Fruit fly (Drosophila melanogaster) whole organism, embryonic: Measurements from ENCODE around the gene CG4953.

Experiments used
- ATbp ChIP-seq: fragments of 200-800 bp; sonication (Bioruptor generic); optimal IDR thresholded peaks from 2 replicates; lab custom pipeline; 2017; ENCODE audit warnings: missing biosample characterization, mild to moderate bottlenecking, missing genetic modification characterization, missing genetic modification reagents
- Aef1 ChIP-seq: fragments of 200-800 bp; sonication (Bioruptor generic); IDR thresholded peaks from 3 replicates; pipeline ENCODE4 v1.3.6; 2022; ENCODE audit warnings: missing biosample characterization, missing genetic modification characterization
- BtbVII ChIP-seq: fragments of 200-800 bp; sonication (Bioruptor generic); optimal IDR thresholded peaks from 3 replicates; lab custom pipeline; 2017; ENCODE audit warnings: missing biosample characterization, mild to moderate bottlenecking, missing genetic modification characterization
- CG10543 ChIP-seq: fragments of 200-800 bp; sonication (Bioruptor generic); optimal IDR thresholded peaks from 3 replicates; lab custom pipeline; 2017; ENCODE audit warnings: missing biosample characterization, mild to moderate bottlenecking, missing genetic modification characterization, moderate library complexity
- CG10979 ChIP-seq: fragments of 200-800 bp; sonication (Bioruptor generic); optimal IDR thresholded peaks from 2 replicates; lab custom pipeline; 2018; ENCODE audit warnings: missing biosample characterization, mild to moderate bottlenecking, missing genetic modification characterization, moderate library complexity
- CG12071 ChIP-seq: fragments of 200-800 bp; sonication (Bioruptor generic); optimal IDR thresholded peaks from 3 replicates; lab custom pipeline; 2018; ENCODE audit warnings: missing biosample characterization, mild to moderate bottlenecking, missing genetic modification characterization
- CG12942 ChIP-seq: fragments of 200-800 bp; sonication (Bioruptor generic); optimal IDR thresholded peaks from 3 replicates; lab custom pipeline; 2016; ENCODE audit warnings: missing biosample characterization, missing genetic modification characterization
- CG17912 ChIP-seq: fragments of 200-800 bp; sonication (Bioruptor generic); optimal IDR thresholded peaks from 2 replicates; lab custom pipeline; 2018; ENCODE audit warnings: missing biosample characterization, mild to moderate bottlenecking, missing genetic modification characterization
- CG2116 ChIP-seq: fragments of 200-800 bp; sonication (Bioruptor generic); optimal IDR thresholded peaks from 3 replicates; lab custom pipeline; 2018; ENCODE audit warnings: missing biosample characterization, mild to moderate bottlenecking, missing genetic modification characterization
- CG2875 ChIP-seq: fragments of 200-800 bp; sonication (Bioruptor generic); optimal IDR thresholded peaks from 2 replicates; lab custom pipeline; 2017; ENCODE audit warnings: missing biosample characterization, mild to moderate bottlenecking, missing genetic modification characterization, missing genetic modification reagents
- CG3065 ChIP-seq: fragments of 200-800 bp; sonication (Bioruptor generic); optimal IDR thresholded peaks from 2 replicates; lab custom pipeline; 2016; ENCODE audit warnings: missing biosample characterization, missing genetic modification characterization
- CG31365 ChIP-seq: fragments of 200-800 bp; sonication (Bioruptor generic); optimal IDR thresholded peaks from 2 replicates; lab custom pipeline; 2018; ENCODE audit warnings: missing biosample characterization, mild to moderate bottlenecking, missing genetic modification characterization
- CG31441 ChIP-seq: fragments of 200-800 bp; sonication (Bioruptor generic); IDR thresholded peaks from 2 replicates; pipeline ENCODE4 v1.3.6; 2022; ENCODE audit warnings: missing biosample characterization, missing genetic modification characterization
- CG4282 ChIP-seq: fragments of 200-800 bp; sonication (Bioruptor generic); optimal IDR thresholded peaks from 2 replicates; lab custom pipeline; 2016; ENCODE audit warnings: missing biosample characterization, missing genetic modification characterization
- CG4707 ChIP-seq: fragments of 200-800 bp; sonication (Bioruptor generic); optimal IDR thresholded peaks from 2 replicates; lab custom pipeline; 2018; ENCODE audit warnings: missing biosample characterization, mild to moderate bottlenecking, missing genetic modification characterization, moderate library complexity
- CG4854 ChIP-seq: fragments of 200-800 bp; sonication (Bioruptor generic); optimal IDR thresholded peaks from 2 replicates; lab custom pipeline; 2016; ENCODE audit warnings: missing biosample characterization, missing genetic modification characterization, inconsistent platforms
- CG8089 ChIP-seq: fragments of 200-800 bp; sonication (Bioruptor generic); optimal IDR thresholded peaks from 3 replicates; lab custom pipeline; 2016; ENCODE audit warnings: missing biosample characterization, missing genetic modification characterization
- CG8388 ChIP-seq: fragments of 200-800 bp; sonication (Bioruptor generic); optimal IDR thresholded peaks from 2 replicates; lab custom pipeline; 2019; ENCODE audit warnings: missing biosample characterization, mild to moderate bottlenecking, missing genetic modification characterization, moderate library complexity
- CG9797 ChIP-seq: fragments of 200-800 bp; sonication (Bioruptor generic); optimal IDR thresholded peaks from 3 replicates; lab custom pipeline; 2018; ENCODE audit warnings: missing biosample characterization, mild to moderate bottlenecking, missing genetic modification characterization
- CoRest ChIP-seq: fragments of 200-800 bp; sonication (Bioruptor generic); optimal IDR thresholded peaks from 3 replicates; lab custom pipeline; 2018; ENCODE audit warnings: missing biosample characterization, mild to moderate bottlenecking, missing genetic modification characterization, moderate library complexity
- Dbx ChIP-seq: fragments of 200-800 bp; sonication (Bioruptor generic); IDR thresholded peaks from 3 replicates; pipeline ENCODE4 v1.3.6; 2022; ENCODE audit warnings: missing biosample characterization, missing genetic modification characterization
- Deaf1 ChIP-seq: fragments of 200-800 bp; optimal IDR thresholded peaks from 3 replicates; lab custom pipeline; 2019; ENCODE audit warnings: missing biosample characterization, mild to moderate bottlenecking, missing genetic modification characterization, moderate library complexity
- Dek ChIP-seq: fragments of 200-800 bp; sonication (Bioruptor generic); optimal IDR thresholded peaks from 3 replicates; lab custom pipeline; 2019; ENCODE audit warnings: missing biosample characterization, mild to moderate bottlenecking, missing genetic modification characterization, moderate library complexity
- Dip3 ChIP-seq: fragments of 200-800 bp; sonication (Bioruptor generic); optimal IDR thresholded peaks from 3 replicates; lab custom pipeline; 2016; ENCODE audit warnings: missing biosample characterization, missing genetic modification characterization
- Dll ChIP-seq: fragments of 200-800 bp; sonication (Bioruptor generic); IDR thresholded peaks from 4 replicates; pipeline ENCODE4 v1.3.6; 2022; ENCODE audit warnings: missing biosample characterization, missing genetic modification characterization; ENCODE audit not compliant: partially characterized antibody
- Fer2 ChIP-seq: fragments of 200-800 bp; sonication (Bioruptor generic); optimal IDR thresholded peaks from 2 replicates; lab custom pipeline; 2018; ENCODE audit warnings: missing biosample characterization, mild to moderate bottlenecking, missing genetic modification characterization, moderate library complexity
- MBD-R2 ChIP-seq: fragments of 200-800 bp; sonication (Bioruptor generic); IDR thresholded peaks from 2 replicates; pipeline ENCODE4 v1.3.6; 2022; ENCODE audit warnings: missing biosample characterization, missing genetic modification characterization
- MTF-1 ChIP-seq: fragments of 200-800 bp; sonication (Bioruptor generic); optimal IDR thresholded peaks from 2 replicates; lab custom pipeline; 2018; ENCODE audit warnings: missing biosample characterization, mild to moderate bottlenecking, missing genetic modification characterization, borderline replicate concordance
- Nf-YC ChIP-seq: fragments of 200-800 bp; optimal IDR thresholded peaks from 3 replicates; lab custom pipeline; 2019; ENCODE audit warnings: missing biosample characterization, mild to moderate bottlenecking, missing genetic modification characterization, moderate library complexity
- Oaz ChIP-seq: fragments of 200-800 bp; sonication (Bioruptor generic); IDR thresholded peaks from 2 replicates; pipeline ENCODE4 v1.3.6; 2022; ENCODE audit warnings: missing biosample characterization, missing genetic modification characterization
- Side ChIP-seq: fragments of 200-800 bp; sonication (Bioruptor generic); optimal IDR thresholded peaks from 2 replicates; lab custom pipeline; 2016; ENCODE audit warnings: missing biosample characterization, missing genetic modification characterization
- Stat92E ChIP-seq, 3 experiments: fragments of >200 bp in 2 of 3; fragments of 200-800 bp in 1 of 3; sonication (Bioruptor generic) in 1 of 3; optimal IDR thresholded peaks; 2 replicates each; lab custom pipeline; 2017 to 2019; ENCODE audit warnings: missing biosample characterization in 3 of 3, missing genetic modification characterization in 3 of 3, mild to moderate bottlenecking in 1 of 3, moderate library complexity in 1 of 3
- bbx ChIP-seq: fragments of 200-800 bp; sonication (Bioruptor generic); IDR thresholded peaks from 2 replicates; pipeline ENCODE4 v1.3.6; 2022; ENCODE audit warnings: missing biosample characterization, missing genetic modification characterization; ENCODE audit not compliant: partially characterized antibody
- bcd ChIP-seq: fragments of 200-800 bp; sonication (Bioruptor generic); optimal IDR thresholded peaks from 2 replicates; lab custom pipeline; 2017; ENCODE audit warnings: missing biosample characterization, mild to moderate bottlenecking, missing genetic modification characterization
- chm ChIP-seq: fragments of 200-800 bp; sonication (Bioruptor generic); IDR thresholded peaks from 2 replicates; pipeline ENCODE4 v1.3.6; 2022; ENCODE audit warnings: missing biosample characterization, missing genetic modification characterization
- croc ChIP-seq: fragments of 200-800 bp; sonication (Bioruptor generic); conservative IDR thresholded peaks from 3 replicates; pipeline ENCODE4 v1.3.6; 2022; ENCODE audit warnings: missing biosample characterization, missing genetic modification characterization
- crol ChIP-seq: fragments of 200-800 bp; sonication (Bioruptor generic); IDR thresholded peaks from 2 replicates; pipeline ENCODE4 v1.3.6; 2022; ENCODE audit warnings: missing biosample characterization, missing genetic modification characterization
- dmrt99B ChIP-seq: fragments of 200-800 bp; sonication (Bioruptor generic); optimal IDR thresholded peaks from 2 replicates; lab custom pipeline; 2018; ENCODE audit warnings: missing biosample characterization, mild to moderate bottlenecking, missing genetic modification characterization, moderate library complexity
- insv ChIP-seq, 2 experiments: fragments of 200-800 bp; sonication (Bioruptor generic); optimal IDR thresholded peaks; 3 replicates each; lab custom pipeline; 2016 to 2018; ENCODE audit warnings: missing biosample characterization in 2 of 2, missing genetic modification characterization in 2 of 2
- kni ChIP-seq: fragments of 200-800 bp; sonication (Bioruptor generic); optimal IDR thresholded peaks from 3 replicates; lab custom pipeline; 2017; ENCODE audit warnings: mild to moderate bottlenecking, missing biosample characterization, missing genetic modification reagents, missing genetic modification characterization
- knrl ChIP-seq: fragments of 200-800 bp; sonication (Bioruptor generic); IDR thresholded peaks from 3 replicates; pipeline ENCODE4 v1.3.6; 2022; ENCODE audit warnings: missing biosample characterization, missing genetic modification characterization; ENCODE audit not compliant: partially characterized antibody
- mam ChIP-seq: fragments of 200-800 bp; sonication (Bioruptor generic); optimal IDR thresholded peaks from 3 replicates; lab custom pipeline; 2016; ENCODE audit warnings: missing biosample characterization, missing genetic modification characterization
- mld ChIP-seq: fragments of 200-800 bp; sonication (Bioruptor generic); IDR thresholded peaks from 3 replicates; pipeline ENCODE4 v1.3.6; 2022; ENCODE audit warnings: missing biosample characterization, missing genetic modification characterization; ENCODE audit not compliant: partially characterized antibody
- odd ChIP-seq: fragments of 200-800 bp; sonication (Bioruptor generic); optimal IDR thresholded peaks from 2 replicates; lab custom pipeline; 2017; ENCODE audit warnings: missing biosample characterization, mild to moderate bottlenecking, missing genetic modification characterization
- salm ChIP-seq: fragments of 200-800 bp; sonication (Bioruptor generic); optimal IDR thresholded peaks from 2 replicates; lab custom pipeline; 2018; ENCODE audit warnings: missing biosample characterization, mild to moderate bottlenecking, missing genetic modification characterization
- seq ChIP-seq: fragments of 200-800 bp; sonication (Bioruptor generic); IDR thresholded peaks from 2 replicates; pipeline ENCODE4 v1.3.6; 2022; ENCODE audit warnings: missing biosample characterization, missing genetic modification characterization
- trh ChIP-seq: fragments of 200-800 bp; sonication (Bioruptor generic); optimal IDR thresholded peaks from 2 replicates; lab custom pipeline; 2016; ENCODE audit warnings: missing biosample characterization, missing genetic modification characterization
- vvl ChIP-seq: fragments of 200-800 bp; sonication (Bioruptor generic); IDR thresholded peaks from 2 replicates; pipeline ENCODE4 v1.3.6; 2022; ENCODE audit warnings: missing biosample characterization, missing genetic modification characterization

Gene CG4953

DNA sequence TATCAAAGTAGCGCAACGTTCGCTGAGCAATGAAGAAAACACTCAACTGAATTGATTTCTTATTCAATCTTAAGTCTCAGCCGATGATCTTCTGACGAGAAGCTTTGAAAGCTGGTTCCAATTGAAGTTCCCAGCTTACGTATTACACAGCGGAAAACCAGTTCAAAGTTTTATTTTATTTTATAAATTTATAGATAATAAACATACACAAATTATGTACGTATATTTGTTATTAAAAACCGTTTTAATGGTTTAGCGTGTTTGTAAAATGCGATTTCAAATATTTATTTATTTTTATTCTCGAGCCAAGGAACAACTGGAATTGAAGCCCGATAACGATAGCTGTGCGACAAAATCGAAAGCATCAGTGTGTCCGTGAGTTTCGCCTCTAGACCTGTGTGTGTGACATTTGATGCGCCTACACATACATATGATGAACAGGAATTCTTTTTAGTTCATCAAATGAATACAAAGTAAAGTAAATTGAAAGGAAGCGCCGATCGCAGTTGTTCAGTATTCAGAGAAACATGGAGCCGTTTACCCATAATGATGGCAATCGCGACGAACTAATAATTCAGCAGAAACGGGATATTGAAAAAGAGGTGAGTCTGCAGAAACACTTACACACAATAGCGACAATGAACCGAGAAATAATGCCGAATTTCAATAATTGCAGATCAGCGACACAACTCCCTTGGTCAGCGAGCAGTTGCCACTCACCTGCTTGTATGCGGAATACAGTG is 40.2 kb downstream of the CG4953 start, which contains the start of the genes CG5390 and CG4968 (continued):
- TF ChIP-seq CG2116 (GFP tag; lab: Kevin White, UChicago) = peak; percentile 99
- TF ChIP-seq bbx = peak; percentile 72
- no peak for TF ChIP-seq CG9797
- TF ChIP-seq CG4707 (GFP tag; lab: Kevin White, UChicago) = peak; percentile 38
- peak; percentile 78 for TF ChIP-seq Nf-YC (tag; lab: Kevin White, UChicago)
- 0 out of 2 replicates have a peak, but pooled peaks have one; percentile 34 for TF ChIP-seq seq (GFP tag; lab: Robert Waterston, UW)
- TF ChIP-seq CG17912 (GFP tag; lab: Kevin White, UChicago) = no peak
- no peak for TF ChIP-seq CG2875 (GFP tag; lab: Kevin White, UChicago)
- TF ChIP-seq croc (GFP tag; lab: Robert Waterston, UW) = no peak
- TF ChIP-seq bcd (GFP tag; lab: Kevin White, UChicago) = no peak
- TF ChIP-seq mld (GFP tag; lab: Robert Waterston, UW) = no peak
- peak; percentile 24 for TF ChIP-seq Side (GFP tag; lab: Kevin White, UChicago)
- peak; percentile 38; the same call in 1 of the 3 replicates for TF ChIP-seq Aef1
- peak; percentile 2 for TF ChIP-seq mam (GFP tag; lab: Kevin White, UChicago)
- TF ChIP-seq CG12071 (GFP tag; lab: Kevin White, UChicago) = no peak
- TF ChIP-seq CG31365 (tag; lab: Kevin White, UChicago) = no peak
- TF ChIP-seq CG12942 (GFP tag; lab: Kevin White, UChicago) = peak; percentile 52
- no peak for TF ChIP-seq crol
- peak; percentile 70 for TF ChIP-seq CG10543 (GFP tag; lab: Kevin White, UChicago)
- TF ChIP-seq Fer2 (tag; lab: Kevin White, UChicago) = peak; percentile 59
- TF ChIP-seq CG4282 (GFP tag; lab: Kevin White, UChicago) = no peak
- TF ChIP-seq kni = no peak
- TF ChIP-seq trh (GFP tag; lab: Kevin White, UChicago) = no peak
- peak; percentile 80; the same call in 1 of the 2 replicates for TF ChIP-seq CG31441 (GFP tag; lab: Robert Waterston, UW)
- TF ChIP-seq salm = peak; percentile 58
- TF ChIP-seq Deaf1 (tag; lab: Kevin White, UChicago) = no peak
- no peak; the same call in 1 of the 2 replicates for TF ChIP-seq chm (GFP tag; lab: Robert Waterston, UW)
- TF ChIP-seq BtbVII (GFP tag; lab: Kevin White, UChicago) = peak; percentile 76
- no peak for TF ChIP-seq CG3065 (GFP tag; lab: Kevin White, UChicago)
- peak; percentile 58; the same call in 1 of the 3 replicates for TF ChIP-seq Dbx (GFP tag; lab: Robert Waterston, UW)
- TF ChIP-seq MTF-1 (GFP tag; lab: Kevin White, UChicago) = no peak
- peak; percentile 44; the same call in 1 of the 4 replicates for TF ChIP-seq Dll (GFP tag; lab: Robert Waterston, UW)
- TF ChIP-seq knrl = peak; percentile 35; the same call in 2 of the 3 replicates
- no peak for TF ChIP-seq Dek (tag; lab: Kevin White, UChicago)
- TF ChIP-seq insv (GFP tag; optimal IDR thresholded peaks at IDR 0.05; lab: Kevin White, UChicago) = no peak
- no peak for TF ChIP-seq CG8089 (GFP tag; lab: Kevin White, UChicago)
- peak; percentile 56 for TF ChIP-seq odd
- TF ChIP-seq CG8388 (GFP tag; lab: Kevin White, UChicago) = peak; percentile 64
- peak; percentile 82 for TF ChIP-seq vvl
- TF ChIP-seq CG4854 (GFP tag; lab: Kevin White, UChicago) = no peak
- TF ChIP-seq CG10979 = peak; percentile 62
- peak; percentile 87 for TF ChIP-seq MBD-R2 (GFP tag; lab: Robert Waterston, UW)
- TF ChIP-seq ATbp (GFP tag; lab: Kevin White, UChicago) = no peak
- TF ChIP-seq CoRest (tag; lab: Kevin White, UChicago) = peak; percentile 79
- TF ChIP-seq Oaz (GFP tag; lab: Robert Waterston, UW) = no peak
- no peak for TF ChIP-seq Stat92E (GFP tag; optimal IDR thresholded peaks at IDR 0.05; lab: Kevin White, UChicago)
- no peak for TF ChIP-seq dmrt99B (tag; lab: Kevin White, UChicago)
- peak; percentile 2 for TF ChIP-seq Dip3 (GFP tag; lab: Kevin White, UChicago)
